Worm (Caenorhabditis elegans) whole organism, L3 larva: ENCODE results near the gene T28C12.2.
A peak's percentile ranks its signal among the peaks of the same experiment; 100 is the strongest.

Experiments
- ZK546.5 ChIP-seq: sonication (generic microtip); optimal IDR thresholded peaks from 2 replicates; lab custom pipeline; 2017; ENCODE audit warnings: missing biosample characterization, missing genetic modification characterization
- aly-2 ChIP-seq: fragments of 150-350 bp; optimal IDR thresholded peaks from 2 replicates; lab custom pipeline; 2014; ENCODE audit warnings: missing biosample characterization, missing genetic modification characterization
- ceh-82 ChIP-seq: fragments of 150-350 bp; optimal IDR thresholded peaks from 2 replicates; lab custom pipeline; 2014; ENCODE audit warnings: missing biosample characterization, missing genetic modification characterization
- ceh-9 ChIP-seq: sonication (generic microtip); optimal IDR thresholded peaks from 2 replicates; lab custom pipeline; 2018; ENCODE audit warnings: missing biosample characterization, missing genetic modification characterization
- daf-12 ChIP-seq: fragments of 150-350 bp; optimal IDR thresholded peaks from 2 replicates; lab custom pipeline; 2014; ENCODE audit warnings: missing biosample characterization, missing genetic modification reagents, missing genetic modification characterization
- egl-5 ChIP-seq: fragments of 150-350 bp; optimal IDR thresholded peaks from 2 replicates; lab custom pipeline; 2017; ENCODE audit warnings: missing biosample characterization, missing genetic modification reagents, missing genetic modification characterization, inconsistent platforms
- elt-1 ChIP-seq: fragments of 150-350 bp; optimal IDR thresholded peaks from 2 replicates; lab custom pipeline; 2014; ENCODE audit warnings: missing biosample characterization, missing genetic modification characterization
- elt-2 ChIP-seq: sonication (generic microtip); optimal IDR thresholded peaks from 2 replicates; lab custom pipeline; 2016; ENCODE audit warnings: missing genetic modification reagents, mild to moderate bottlenecking, missing genetic modification characterization, missing compliant biosample characterization
- elt-3 ChIP-seq, 3 experiments: fragments of 150-350 bp in 1 of 3; sonication (generic microtip) in 2 of 3; optimal IDR thresholded peaks; 2 replicates in 2 of 3; 4 replicates in 1 of 3; lab custom pipeline; 2014 to 2017; ENCODE audit warnings: missing biosample characterization in 3 of 3, missing genetic modification characterization in 3 of 3
- eor-1 ChIP-seq, 2 experiments: fragments of 150-350 bp; optimal IDR thresholded peaks; 2 replicates each; lab custom pipeline; 2014 to 2018; ENCODE audit warnings: missing biosample characterization in 2 of 2, missing genetic modification characterization in 2 of 2
- lin-39 ChIP-seq: fragments of 150-350 bp; optimal IDR thresholded peaks from 2 replicates; lab custom pipeline; 2018; ENCODE audit warnings: missing biosample characterization, missing genetic modification reagents, missing genetic modification characterization
- mdl-1 ChIP-seq: fragments of 150-350 bp; optimal IDR thresholded peaks from 2 replicates; lab custom pipeline; 2014; ENCODE audit warnings: missing biosample characterization, missing genetic modification characterization
- nfya-1 ChIP-seq: sonication (generic microtip); optimal IDR thresholded peaks from 2 replicates; lab custom pipeline; 2017; ENCODE audit warnings: missing genetic modification characterization, mild to moderate bottlenecking, missing compliant biosample characterization, antibody characterized with exemption, moderate library complexity; ENCODE audit not compliant: insufficient read depth
- nhr-23 ChIP-seq: fragments of 150-350 bp; optimal IDR thresholded peaks from 2 replicates; lab custom pipeline; 2014; ENCODE audit warnings: missing biosample characterization, missing genetic modification reagents, missing genetic modification characterization
- nhr-25 ChIP-seq: sonication (generic microtip); optimal IDR thresholded peaks from 2 replicates; lab custom pipeline; 2017; ENCODE audit warnings: missing biosample characterization, missing genetic modification characterization
- nhr-43 ChIP-seq: sonication (generic microtip); optimal IDR thresholded peaks from 2 replicates; lab custom pipeline; 2016; ENCODE audit warnings: mild to moderate bottlenecking, missing genetic modification characterization, missing compliant biosample characterization; ENCODE audit not compliant: poor library complexity, severe bottlenecking
- pha-4 ChIP-seq: fragments of 150-350 bp; optimal IDR thresholded peaks from 2 replicates; lab custom pipeline; 2014; ENCODE audit warnings: missing biosample characterization, missing genetic modification reagents, missing genetic modification characterization
- pqm-1 ChIP-seq: fragments of 150-350 bp; optimal IDR thresholded peaks from 2 replicates; lab custom pipeline; 2017; ENCODE audit warnings: missing biosample characterization, missing genetic modification characterization, inconsistent platforms
- snpc-4 ChIP-seq: fragments of 150-350 bp; optimal IDR thresholded peaks from 2 replicates; lab custom pipeline; 2014; ENCODE audit warnings: missing biosample characterization, missing genetic modification characterization
- unc-62 ChIP-seq: fragments of 150-350 bp; sonication (generic microtip); optimal IDR thresholded peaks from 4 replicates; lab custom pipeline; 2014; ENCODE audit warnings: missing biosample characterization, missing genetic modification reagents, missing genetic modification characterization
- zag-1 ChIP-seq: fragments of 150-350 bp; optimal IDR thresholded peaks from 2 replicates; lab custom pipeline; 2014; ENCODE audit warnings: missing biosample characterization, missing genetic modification characterization
- ztf-11 ChIP-seq: fragments of 150-350 bp; optimal IDR thresholded peaks from 2 replicates; lab custom pipeline; 2014; ENCODE audit warnings: missing biosample characterization, missing genetic modification characterization

Gene T28C12.2

DNA sequence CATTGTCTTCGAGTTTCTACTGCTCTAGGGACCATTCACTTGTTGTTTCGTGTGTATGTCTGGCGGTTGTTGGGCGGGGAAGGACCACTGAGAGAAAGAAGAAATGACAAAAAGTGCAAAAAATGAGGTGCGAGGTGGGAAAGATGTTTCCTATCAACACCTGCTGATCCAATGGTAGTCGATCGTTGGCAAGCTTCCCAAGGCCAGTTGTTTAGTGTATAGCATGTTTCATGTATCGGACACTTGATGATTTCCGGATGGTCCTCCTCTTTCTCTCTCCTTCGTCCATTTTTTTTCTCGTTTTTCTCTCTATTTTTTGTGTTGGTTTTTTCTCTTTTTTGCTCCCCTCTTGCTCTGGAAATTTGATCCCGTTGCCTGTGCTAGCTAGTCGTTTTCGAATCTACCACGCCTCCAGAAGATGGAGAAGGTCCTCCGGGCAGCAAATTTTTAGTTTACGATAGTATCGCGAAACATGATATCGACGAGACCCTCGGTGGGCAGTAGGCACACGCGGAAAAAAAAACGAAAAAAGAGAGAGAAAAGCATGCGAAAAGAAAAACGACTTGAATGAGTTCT lies 17.1 kb downstream of the T28C12.2 start:
- TF ChIP-seq nfya-1 (tag; lab: Kevin White, UChicago), result peak; percentile 34
- no peak for TF ChIP-seq mdl-1
- TF ChIP-seq elt-1, result no peak
- TF ChIP-seq lin-39 (tag; lab: Kevin White, UChicago), result peak; percentile 11
- TF ChIP-seq ceh-9 (tag; lab: Kevin White, UChicago), result no peak
- no peak for TF ChIP-seq pha-4 (tag; lab: Kevin White, UChicago)

DNA sequence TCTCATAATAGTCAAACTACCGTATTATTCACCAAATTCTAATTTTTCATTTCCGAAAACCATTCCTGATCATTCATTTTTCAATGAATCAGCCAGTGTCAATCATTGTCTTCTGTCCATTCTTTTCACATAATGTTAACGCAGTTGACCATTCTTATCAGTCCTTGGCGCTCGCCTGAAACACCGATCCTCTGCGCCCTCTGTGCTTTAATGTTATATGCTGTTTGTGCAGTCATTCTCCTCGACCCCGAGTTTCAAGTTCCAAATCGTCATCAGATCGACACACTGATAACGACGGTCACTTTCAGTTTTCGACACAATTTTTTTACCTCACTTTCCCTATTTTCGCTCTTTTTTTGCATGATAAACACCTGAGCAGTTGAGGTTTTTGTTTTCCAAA lies 17.9 kb downstream of the T28C12.2 start:
- peak; percentile 90 for TF ChIP-seq elt-2
- TF ChIP-seq pqm-1 (tag; lab: Kevin White, UChicago), result peak; percentile 87
- no peak for TF ChIP-seq daf-12 (tag; lab: Kevin White, UChicago)

DNA sequence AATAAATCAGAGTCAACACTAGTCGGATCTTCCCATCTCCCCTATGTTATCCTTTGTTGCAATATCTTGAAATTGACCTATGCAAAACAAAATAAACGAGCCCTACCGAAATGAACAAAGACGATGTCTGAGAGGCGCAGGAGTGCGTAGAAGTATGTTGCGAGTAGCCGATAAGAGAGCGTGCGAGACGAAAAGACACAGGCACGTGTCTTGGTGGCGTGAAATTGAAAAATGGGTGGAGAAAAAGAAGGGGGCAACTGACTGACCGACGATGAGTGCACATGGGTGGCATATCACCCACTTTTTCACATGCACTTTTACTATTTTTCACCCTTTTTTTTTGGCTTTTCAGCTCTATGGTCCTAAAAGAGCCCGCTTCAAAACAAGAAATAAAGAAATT lies 19.1 kb downstream of the T28C12.2 start:
- peak; percentile 59 for TF ChIP-seq nfya-1 (tag; lab: Kevin White, UChicago)
- TF ChIP-seq unc-62 (GFP tag; lab: Kevin White, UChicago), result peak; percentile 33
- TF ChIP-seq mdl-1, result peak; percentile 77
- TF ChIP-seq nhr-43 (tag; lab: Kevin White, UChicago), result no peak
- no peak for TF ChIP-seq pqm-1 (tag; lab: Kevin White, UChicago)
- TF ChIP-seq aly-2 (tag; lab: Kevin White, UChicago), result no peak
- TF ChIP-seq elt-1, result no peak
- TF ChIP-seq lin-39 (tag; lab: Kevin White, UChicago), result peak; percentile 43

DNA sequence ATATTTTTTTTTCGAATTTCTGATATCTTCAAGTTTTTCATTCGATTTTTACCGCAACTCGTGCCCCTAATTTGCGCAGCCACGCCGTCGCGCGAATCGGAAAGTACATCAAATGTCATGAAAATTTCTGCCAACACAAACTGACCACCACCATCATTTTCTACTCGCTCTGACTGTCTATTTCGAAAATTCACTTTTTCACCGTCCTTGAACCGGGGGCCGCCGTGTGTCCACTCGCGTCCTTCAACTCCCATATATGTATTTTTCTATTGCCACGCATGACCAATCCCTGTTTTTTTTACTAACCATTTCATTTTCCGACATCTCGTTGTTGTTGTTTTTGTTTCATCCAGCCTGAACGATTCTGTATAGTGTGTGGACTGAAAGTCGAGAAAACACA lies 20.6 kb downstream of the T28C12.2 start:
- TF ChIP-seq ztf-11 (tag; lab: Kevin White, UChicago) (no peak), daf-12 (tag; lab: Kevin White, UChicago) (no peak), nhr-23 (tag; lab: Kevin White, UChicago) (peak; percentile 0), ZK546.5 (tag; lab: Kevin White, UChicago) (no peak), zag-1 (no peak), nhr-25 (tag; lab: Kevin White, UChicago) (peak; percentile 62)
- TF ChIP-seq, all 47 proteins: peak for 2

DNA sequence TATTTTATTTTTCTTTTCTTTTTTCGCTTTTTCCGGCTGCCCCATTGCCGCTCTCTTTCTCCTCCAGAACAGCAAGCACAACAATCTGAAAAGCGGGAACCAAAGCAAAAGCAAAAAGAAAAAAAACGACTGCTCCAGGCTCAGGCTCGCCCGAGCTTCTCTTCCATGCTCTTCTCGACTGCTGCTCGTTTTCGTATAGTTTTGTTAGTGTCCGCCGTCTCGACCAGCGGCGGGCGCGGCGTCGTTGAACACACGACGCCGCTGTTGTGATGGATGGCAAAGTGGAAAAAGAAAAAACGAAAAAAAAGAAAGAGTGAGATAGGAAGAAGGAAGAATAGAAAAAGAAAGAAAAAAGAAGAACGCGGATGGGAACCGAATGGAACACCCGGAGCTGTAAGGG lies 21.1 kb downstream of the T28C12.2 start:
- TF ChIP-seq aly-2 (tag; lab: Kevin White, UChicago) (no peak), nhr-23 (tag; lab: Kevin White, UChicago) (no peak), lin-39 (tag; lab: Kevin White, UChicago) (peak; percentile 81), nfya-1 (tag; lab: Kevin White, UChicago) (peak; percentile 52)

DNA sequence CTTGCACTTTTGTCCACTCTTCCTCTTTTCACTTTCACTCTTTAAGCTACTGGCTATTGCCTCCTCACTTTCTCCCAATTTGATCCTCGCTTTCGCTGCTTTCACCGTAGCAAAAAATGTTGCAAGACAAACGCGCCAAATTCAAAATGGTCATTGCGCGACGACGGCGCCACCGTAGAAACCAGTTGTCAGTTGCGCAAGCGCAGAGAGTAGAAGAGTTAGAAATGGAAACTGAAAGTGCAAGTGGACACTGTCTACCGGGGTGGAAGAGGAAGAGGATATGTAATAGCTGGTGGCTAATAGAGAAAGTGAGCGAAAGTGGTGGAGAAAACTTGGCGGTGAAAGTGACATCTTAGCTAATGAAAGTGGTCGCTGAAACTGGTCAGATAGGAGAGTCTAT lies 22.1 kb downstream of the T28C12.2 start:
- TF ChIP-seq nhr-25 (tag; lab: Kevin White, UChicago) (peak; percentile 90), unc-62 (GFP tag; lab: Kevin White, UChicago) (peak; percentile 14), ceh-9 (tag; lab: Kevin White, UChicago) (no peak), snpc-4 (tag; lab: Kevin White, UChicago) (no peak), nhr-23 (tag; lab: Kevin White, UChicago) (peak; percentile 60), nfya-1 (tag; lab: Kevin White, UChicago) (peak; percentile 9), egl-5 (no peak), zag-1 (no peak)

DNA sequence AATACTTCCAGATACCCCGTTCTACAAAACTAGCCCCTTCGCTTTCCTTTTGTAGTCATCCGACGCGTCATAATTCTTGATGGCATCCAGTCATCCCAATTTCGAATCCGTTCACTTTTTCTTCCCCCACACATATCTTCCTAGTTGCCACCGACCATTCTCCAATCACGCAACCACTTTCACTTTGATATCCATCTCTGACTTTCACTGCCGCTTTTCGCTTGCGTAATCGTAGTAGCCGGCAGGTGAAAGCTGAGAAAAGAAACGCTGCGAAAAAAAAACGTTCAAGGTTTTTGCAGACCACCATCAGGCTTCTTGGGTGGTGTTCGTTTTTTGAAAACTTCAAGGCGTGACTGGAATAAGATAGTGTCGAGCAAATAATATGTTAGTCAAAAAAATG lies 23.4 kb downstream of the T28C12.2 start:
- TF ChIP-seq nfya-1 (tag; lab: Kevin White, UChicago) (peak; percentile 32), snpc-4 (tag; lab: Kevin White, UChicago) (no peak), elt-3 (tag; optimal IDR thresholded peaks at IDR 0.05; lab: Kevin White, UChicago) (peak in 1 of 3 experiments; percentile 2), nhr-43 (tag; lab: Kevin White, UChicago) (peak; percentile 35), ztf-11 (tag; lab: Kevin White, UChicago) (no peak), nhr-23 (tag; lab: Kevin White, UChicago) (peak; percentile 41), nhr-25 (tag; lab: Kevin White, UChicago) (peak; percentile 82), elt-1 (peak; percentile 50)

DNA sequence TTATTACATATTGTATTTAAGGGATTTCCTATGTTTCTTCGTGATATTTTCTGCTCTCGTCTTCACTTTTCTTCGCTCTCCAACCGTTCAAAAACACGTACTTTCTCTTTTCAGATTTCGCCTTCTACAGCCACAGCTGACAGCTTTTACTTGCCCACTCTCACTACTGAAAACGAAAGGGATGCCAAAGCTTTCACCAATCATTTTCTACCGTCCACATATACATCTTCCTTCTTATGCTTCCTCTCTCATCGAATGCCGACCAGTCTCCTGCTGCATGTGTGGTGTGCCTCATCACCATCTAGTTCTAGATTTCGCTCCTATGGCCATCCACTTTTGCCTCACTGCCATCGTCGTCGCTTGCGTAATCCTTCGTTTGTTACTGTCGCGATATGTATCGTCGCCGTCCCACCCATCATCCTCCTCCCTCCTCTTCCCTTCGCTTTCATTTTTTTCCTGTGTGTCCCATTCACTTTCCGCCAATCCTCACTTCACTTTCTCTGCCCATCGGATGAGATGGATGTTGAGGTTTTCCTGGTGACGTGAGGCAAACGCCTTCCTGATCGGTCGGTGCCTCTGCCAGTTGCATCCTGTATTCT lies 24.3 kb downstream of the T28C12.2 start:
- TF ChIP-seq elt-1, result peak; percentile 4
- TF ChIP-seq ceh-82 (tag; lab: Kevin White, UChicago), result no peak
- no peak for TF ChIP-seq egl-5
- peak; percentile 79 for TF ChIP-seq nhr-25 (tag; lab: Kevin White, UChicago)
- TF ChIP-seq zag-1, result no peak
- no peak for TF ChIP-seq eor-1 (tag; optimal IDR thresholded peaks at IDR 0.05; lab: Kevin White, UChicago)
